Worm (Caenorhabditis elegans): ENCODE results near the gene cat-2.

- no peak for TF ChIP-seq Y5F2A.4 (GFP tag; optimal IDR thresholded peaks at IDR 0.05)
- TF ChIP-seq ztf-11 (tag; optimal IDR thresholded peaks at IDR 0.05) = no peak
- peak in 1 of 2 experiments; percentile 48 for TF ChIP-seq ZK546.5 (tag; optimal IDR thresholded peaks at IDR 0.05)
- no peak for TF ChIP-seq ama-1 (optimal IDR thresholded peaks at IDR 0.05)
- peak; percentile 89 for TF ChIP-seq zfp-3 (GFP tag; conservative IDR thresholded peaks at IDR 0.05)
- peak; percentile 77 for TF ChIP-seq egl-43 (GFP tag; IDR thresholded peaks at IDR 0.05)
- TF ChIP-seq dmd-6 (GFP tag; IDR thresholded peaks at IDR 0.05) = peak; percentile 76
- TF ChIP-seq Y105C5A.15 (GFP tag; IDR thresholded peaks at IDR 0.05) = no peak
- TF ChIP-seq aha-1 (tag) = peak; percentile 99
Observed at ce11 chrII:255124-255523, 2.5 kb upstream of the cat-2 start.
